Worm (Caenorhabditis elegans) whole organism, L3 larva: ENCODE data around the gene gst-29.
A peak's percentile ranks its signal among the peaks of the same experiment; 100 is the strongest.

Source experiments
- ZK546.5 ChIP-seq: sonication (generic microtip); optimal IDR thresholded peaks from 2 replicates; lab custom pipeline; 2017; ENCODE audit warnings: missing biosample characterization, missing genetic modification characterization
- aly-2 ChIP-seq: fragments of 150-350 bp; optimal IDR thresholded peaks from 2 replicates; lab custom pipeline; 2014; ENCODE audit warnings: missing biosample characterization, missing genetic modification characterization
- ama-1 ChIP-seq: fragments of 150-350 bp; optimal IDR thresholded peaks from 2 replicates; lab custom pipeline; 2018
- ceh-16 ChIP-seq: sonication (generic microtip); optimal IDR thresholded peaks from 2 replicates; lab custom pipeline; 2017; ENCODE audit warnings: missing biosample characterization, missing genetic modification characterization
- ceh-28 ChIP-seq: fragments of 150-350 bp; optimal IDR thresholded peaks from 2 replicates; lab custom pipeline; 2014; ENCODE audit warnings: missing biosample characterization, missing genetic modification reagents, missing genetic modification characterization
- ceh-82 ChIP-seq: fragments of 150-350 bp; optimal IDR thresholded peaks from 2 replicates; lab custom pipeline; 2014; ENCODE audit warnings: missing biosample characterization, missing genetic modification characterization
- daf-12 ChIP-seq: fragments of 150-350 bp; optimal IDR thresholded peaks from 2 replicates; lab custom pipeline; 2014; ENCODE audit warnings: missing biosample characterization, missing genetic modification reagents, missing genetic modification characterization
- egl-27 ChIP-seq: sonication (generic microtip); optimal IDR thresholded peaks from 4 replicates; lab custom pipeline; 2017; ENCODE audit warnings: missing biosample characterization, missing genetic modification reagents, missing genetic modification characterization
- egl-5 ChIP-seq: fragments of 150-350 bp; optimal IDR thresholded peaks from 2 replicates; lab custom pipeline; 2017; ENCODE audit warnings: missing biosample characterization, missing genetic modification reagents, missing genetic modification characterization, inconsistent platforms
- elt-2 ChIP-seq: sonication (generic microtip); optimal IDR thresholded peaks from 2 replicates; lab custom pipeline; 2016; ENCODE audit warnings: missing genetic modification reagents, mild to moderate bottlenecking, missing genetic modification characterization, missing compliant biosample characterization
- elt-3 ChIP-seq, 3 experiments: fragments of 150-350 bp in 1 of 3; sonication (generic microtip) in 2 of 3; optimal IDR thresholded peaks; 2 replicates in 2 of 3; 4 replicates in 1 of 3; lab custom pipeline; 2014 to 2017; ENCODE audit warnings: missing biosample characterization in 3 of 3, missing genetic modification characterization in 3 of 3
- fkh-10 ChIP-seq: sonication (generic microtip); optimal IDR thresholded peaks from 2 replicates; lab custom pipeline; 2017; ENCODE audit warnings: missing biosample characterization, missing genetic modification reagents, missing genetic modification characterization
- fos-1 ChIP-seq: fragments of 150-350 bp; optimal IDR thresholded peaks from 2 replicates; lab custom pipeline; 2014; ENCODE audit warnings: missing biosample characterization, missing genetic modification characterization
- hmg-11 ChIP-seq: sonication (generic microtip); optimal IDR thresholded peaks from 2 replicates; lab custom pipeline; 2016; ENCODE audit warnings: missing genetic modification characterization, missing compliant biosample characterization
- jun-1 ChIP-seq: fragments of 150-350 bp; optimal IDR thresholded peaks from 2 replicates; lab custom pipeline; 2014; ENCODE audit warnings: missing biosample characterization, missing genetic modification reagents, missing genetic modification characterization
- lin-39 ChIP-seq: fragments of 150-350 bp; optimal IDR thresholded peaks from 2 replicates; lab custom pipeline; 2018; ENCODE audit warnings: missing biosample characterization, missing genetic modification reagents, missing genetic modification characterization
- mdl-1 ChIP-seq: fragments of 150-350 bp; optimal IDR thresholded peaks from 2 replicates; lab custom pipeline; 2014; ENCODE audit warnings: missing biosample characterization, missing genetic modification characterization
- nfya-1 ChIP-seq: sonication (generic microtip); optimal IDR thresholded peaks from 2 replicates; lab custom pipeline; 2017; ENCODE audit warnings: missing genetic modification characterization, mild to moderate bottlenecking, missing compliant biosample characterization, antibody characterized with exemption, moderate library complexity; ENCODE audit not compliant: insufficient read depth
- nhr-12 ChIP-seq: fragments of 150-350 bp; optimal IDR thresholded peaks from 2 replicates; lab custom pipeline; 2014; ENCODE audit warnings: missing biosample characterization, missing genetic modification characterization
- nhr-23 ChIP-seq: fragments of 150-350 bp; optimal IDR thresholded peaks from 2 replicates; lab custom pipeline; 2014; ENCODE audit warnings: missing biosample characterization, missing genetic modification reagents, missing genetic modification characterization
- nhr-237 ChIP-seq: fragments of 150-350 bp; optimal IDR thresholded peaks from 2 replicates; lab custom pipeline; 2014; ENCODE audit warnings: missing biosample characterization, missing genetic modification characterization
- nhr-25 ChIP-seq: sonication (generic microtip); optimal IDR thresholded peaks from 2 replicates; lab custom pipeline; 2017; ENCODE audit warnings: missing biosample characterization, missing genetic modification characterization
- nhr-77 ChIP-seq: fragments of 150-350 bp; optimal IDR thresholded peaks from 2 replicates; lab custom pipeline; 2014; ENCODE audit warnings: missing biosample characterization, missing genetic modification characterization
- pha-4 ChIP-seq: fragments of 150-350 bp; optimal IDR thresholded peaks from 2 replicates; lab custom pipeline; 2014; ENCODE audit warnings: missing biosample characterization, missing genetic modification reagents, missing genetic modification characterization
- pqm-1 ChIP-seq: fragments of 150-350 bp; optimal IDR thresholded peaks from 2 replicates; lab custom pipeline; 2017; ENCODE audit warnings: missing biosample characterization, missing genetic modification characterization, inconsistent platforms
- skn-1 ChIP-seq: fragments of 150-350 bp; optimal IDR thresholded peaks from 2 replicates; lab custom pipeline; 2014; ENCODE audit warnings: missing biosample characterization, missing genetic modification characterization
- snpc-4 ChIP-seq: fragments of 150-350 bp; optimal IDR thresholded peaks from 2 replicates; lab custom pipeline; 2014; ENCODE audit warnings: missing biosample characterization, missing genetic modification characterization
- tbx-2 ChIP-seq: sonication (generic microtip); optimal IDR thresholded peaks from 2 replicates; lab custom pipeline; 2016; ENCODE audit warnings: mild to moderate bottlenecking, missing genetic modification characterization, missing compliant biosample characterization
- unc-62 ChIP-seq: fragments of 150-350 bp; sonication (generic microtip); optimal IDR thresholded peaks from 4 replicates; lab custom pipeline; 2014; ENCODE audit warnings: missing biosample characterization, missing genetic modification reagents, missing genetic modification characterization
- zag-1 ChIP-seq: fragments of 150-350 bp; optimal IDR thresholded peaks from 2 replicates; lab custom pipeline; 2014; ENCODE audit warnings: missing biosample characterization, missing genetic modification characterization
- ztf-4 ChIP-seq: fragments of 150-350 bp; optimal IDR thresholded peaks from 2 replicates; lab custom pipeline; 2014; ENCODE audit warnings: missing biosample characterization, missing genetic modification characterization

Gene gst-29

ce11 chrII:15193961-15194360 lies 24.3 kb upstream of the gst-29 start:
- TF ChIP-seq nfya-1 (tag; lab: Kevin White, UChicago) (peak; percentile 34), tbx-2 (tag; lab: Kevin White, UChicago) (no peak), snpc-4 (tag; lab: Kevin White, UChicago) (peak; percentile 21), nhr-237 (no peak), pha-4 (tag; lab: Kevin White, UChicago) (peak; percentile 69), lin-39 (peak; percentile 37), ztf-4 (tag; lab: Kevin White, UChicago) (no peak), nhr-23 (tag; lab: Kevin White, UChicago) (no peak), fos-1 (tag; lab: Kevin White, UChicago) (no peak), jun-1 (peak; percentile 51), ceh-16 (tag; lab: Kevin White, UChicago) (no peak), ceh-28 (tag; lab: Kevin White, UChicago) (peak; percentile 49), mdl-1 (peak; percentile 7), pqm-1 (tag; lab: Kevin White, UChicago) (peak; percentile 48), elt-2 (tag; lab: Kevin White, UChicago) (peak; percentile 81)

ce11 chrII:15190971-15191370 lies 21.3 kb upstream of the gst-29 start:
- TF ChIP-seq nhr-25 (tag; lab: Kevin White, UChicago) = no peak
- TF ChIP-seq aly-2 (tag; lab: Kevin White, UChicago) = no peak
- TF ChIP-seq hmg-11 (tag; lab: Kevin White, UChicago) = no peak
- peak; percentile 68 for TF ChIP-seq elt-2 (tag; lab: Kevin White, UChicago)
- TF ChIP-seq pha-4 (tag; lab: Kevin White, UChicago) = peak; percentile 35

ce11 chrII:15189956-15190355 lies 20.3 kb upstream of the gst-29 start:
- TF ChIP-seq fkh-10 (GFP tag; lab: Kevin White, UChicago) = peak; percentile 11
- peak; percentile 43 for TF ChIP-seq nfya-1 (tag; lab: Kevin White, UChicago)
- TF ChIP-seq ztf-4 (tag; lab: Kevin White, UChicago) = no peak
- peak; percentile 72 for TF ChIP-seq hmg-11 (tag; lab: Kevin White, UChicago)
- TF ChIP-seq daf-12 (tag; lab: Kevin White, UChicago) = no peak
- peak; percentile 55 for TF ChIP-seq pha-4 (tag; lab: Kevin White, UChicago)
- TF ChIP-seq skn-1 (tag; lab: Kevin White, UChicago) = peak; percentile 52
- TF ChIP-seq lin-39 = peak; percentile 65

ce11 chrII:15185289-15185688 lies 15.6 kb upstream of the gst-29 start, which contains the start of gene gst-35:
Gene gst-35 (minus strand): TSS chrII:15185389.
- TF ChIP-seq hmg-11 (tag; lab: Kevin White, UChicago) = no peak
- no peak for TF ChIP-seq ama-1 (lab: Kevin White, UChicago)
- no peak for TF ChIP-seq elt-2 (tag; lab: Kevin White, UChicago)
- TF ChIP-seq unc-62 (GFP tag; lab: Kevin White, UChicago) = no peak
- TF ChIP-seq egl-5 (tag; lab: Kevin White, UChicago) = no peak
- TF ChIP-seq, all 47 proteins: peak for 0

ce11 chrII:15183139-15183538 lies 13.5 kb upstream of the gst-29 start, which contains the start of gene gst-34:
Gene gst-34 (minus strand): TSS chrII:15183239.
- TF ChIP-seq ZK546.5 (no peak), egl-27 (tag; lab: Kevin White, UChicago) (no peak), ceh-82 (tag; lab: Kevin White, UChicago) (no peak), daf-12 (tag; lab: Kevin White, UChicago) (no peak), egl-5 (tag; lab: Kevin White, UChicago) (no peak), nhr-77 (no peak), tbx-2 (tag; lab: Kevin White, UChicago) (no peak), lin-39 (no peak), ceh-28 (tag; lab: Kevin White, UChicago) (no peak), elt-3 (tag; optimal IDR thresholded peaks at IDR 0.05; lab: Kevin White, UChicago) (no peak), zag-1 (no peak), nhr-12 (tag; lab: Kevin White, UChicago) (no peak), pqm-1 (tag; lab: Kevin White, UChicago) (no peak), mdl-1 (no peak)
- TF ChIP-seq, all 47 proteins: peak for 0

- TF ChIP-seq ceh-28 (tag; lab: Kevin White, UChicago) (no peak), ama-1 (lab: Kevin White, UChicago) (no peak)
- TF ChIP-seq, all 47 proteins: peak for 0
Measured at ce11 chrII:15178494-15178893, 8.8 kb upstream of the gst-29 start, which contains the start of gene gst-32. Gene gst-32 (minus strand): TSS chrII:15178594.
